Fruit fly (Drosophila melanogaster) Kc167 (cell line): ENCODE measurements around the gene ssp.

ENCODE experiments used
- Myc ChIP-seq: fragments of >200 bp; optimal IDR thresholded peaks from 2 replicates; lab custom pipeline; 2017; ENCODE audit warnings: missing external identifiers
- Sin3A ChIP-seq: fragments of >200 bp; optimal IDR thresholded peaks from 2 replicates; lab custom pipeline; 2018; ENCODE audit warnings: missing external identifiers
- h ChIP-seq: fragments of >200 bp; optimal IDR thresholded peaks from 3 replicates; lab custom pipeline; 2018; ENCODE audit warnings: missing external identifiers
- psq ChIP-seq: fragments of >200 bp; optimal IDR thresholded peaks from 2 replicates; lab custom pipeline; 2017; ENCODE audit warnings: missing external identifiers
- ttk ChIP-seq: sonication (Bioruptor generic); optimal IDR thresholded peaks from 2 replicates; lab custom pipeline; 2017; ENCODE audit warnings: missing external identifiers

dm6 chr3L:12149024-12149423 lies 31.0 kb downstream of the ssp start, which contains the start of gene CG32099:
- TF ChIP-seq Sin3A (lab: Kevin White, UChicago) (no peak), h (lab: Kevin White, UChicago) (no peak), Myc (lab: Kevin White, UChicago) (no peak), ttk (lab: Kevin White, UChicago) (no peak), psq (lab: Kevin White, UChicago) (no peak)
